2 worm cellular contexts compared by ENCODE assay signal in genomic region chrV:13656346-13657254, ce11.
TF ChIP-seq lines count a peak whose summit lies in the region.

No protein-coding gene starts in this region.

TF ChIP-seq in whole organism, L1 larva, 84 proteins besides CTCF, POLR2A, EP300 and RAD21 (continued from another document):
- peak; percentile 46 to 83 for TF ChIP-seq lin-35 (GFP tag; optimal IDR thresholded peaks at IDR 0.05; lab: Kevin White, UChicago)
- TF ChIP-seq ceh-8 (GFP tag; optimal IDR thresholded peaks at IDR 0.05; lab: Kevin White, UChicago): no peak
- no peak for TF ChIP-seq alr-1 (tag; optimal IDR thresholded peaks at IDR 0.05; lab: Kevin White, UChicago; ENCODE audit: borderline replicate concordance)
- TF ChIP-seq fkh-10 (GFP tag; optimal IDR thresholded peaks at IDR 0.05; lab: Kevin White, UChicago): no peak
- TF ChIP-seq swsn-7 (tag; optimal IDR thresholded peaks at IDR 0.05; lab: Kevin White, UChicago): peak; percentile 28
- TF ChIP-seq ztf-4 (tag; optimal IDR thresholded peaks at IDR 0.05; lab: Kevin White, UChicago): peak; percentile 51
- TF ChIP-seq dpl-1 (GFP tag; optimal IDR thresholded peaks at IDR 0.05; lab: Kevin White, UChicago): peak in 2 of 3 experiments; percentile 23 to 64
- peak; percentile 25 for TF ChIP-seq C16A3.4 (tag; optimal IDR thresholded peaks at IDR 0.05; lab: Kevin White, UChicago)
- peak; percentile 18 for TF ChIP-seq rnt-1 (tag; optimal IDR thresholded peaks at IDR 0.05; lab: Kevin White, UChicago)
- no peak for TF ChIP-seq aha-1 (tag; optimal IDR thresholded peaks at IDR 0.05; lab: Kevin White, UChicago)
- TF ChIP-seq lin-13 (GFP tag; optimal IDR thresholded peaks at IDR 0.05; lab: Kevin White, UChicago): no peak
- TF ChIP-seq ces-1 (GFP tag; optimal IDR thresholded peaks at IDR 0.05; lab: Kevin White, UChicago): no peak
- TF ChIP-seq C34B4.2 (tag; optimal IDR thresholded peaks at IDR 0.05; lab: Kevin White, UChicago): no peak
- TF ChIP-seq pag-3 (tag; optimal IDR thresholded peaks at IDR 0.05; lab: Kevin White, UChicago; ENCODE audit: borderline replicate concordance, insufficient read depth): no peak
- no peak for TF ChIP-seq nhr-76 (tag; optimal IDR thresholded peaks at IDR 0.05; lab: Kevin White, UChicago)
- peak; percentile 42 for TF ChIP-seq pqm-1 (tag; optimal IDR thresholded peaks at IDR 0.05; lab: Kevin White, UChicago)
- no peak for TF ChIP-seq hpl-2 (GFP tag; optimal IDR thresholded peaks at IDR 0.05; lab: Kevin White, UChicago)
- peak; percentile 26 for TF ChIP-seq ceh-90 (tag; optimal IDR thresholded peaks at IDR 0.05; lab: Kevin White, UChicago)
- peak; percentile 23 for TF ChIP-seq fos-1 (tag; optimal IDR thresholded peaks at IDR 0.05; lab: Kevin White, UChicago)
- no peak for TF ChIP-seq nhr-237 (tag; optimal IDR thresholded peaks at IDR 0.05; lab: Kevin White, UChicago)
- peak; percentile 57 for TF ChIP-seq grh-1 (GFP tag; IDR thresholded peaks at IDR 0.05; lab: Robert Waterston, UW)
- TF ChIP-seq nhr-90 (tag; optimal IDR thresholded peaks at IDR 0.05; lab: Kevin White, UChicago; ENCODE audit: poor library complexity): peak; percentile 83
- TF ChIP-seq sox-4 (tag; optimal IDR thresholded peaks at IDR 0.05; lab: Kevin White, UChicago): no peak
- peak; percentile 81 for TF ChIP-seq nhr-71 (tag; optimal IDR thresholded peaks at IDR 0.05; lab: Kevin White, UChicago)
- TF ChIP-seq nhr-20 (tag; optimal IDR thresholded peaks at IDR 0.05; lab: Kevin White, UChicago): peak; percentile 76
- no peak for TF ChIP-seq isw-1 (GFP tag; IDR thresholded peaks at IDR 0.05; lab: Robert Waterston, UW)
- peak; percentile 86 for TF ChIP-seq ama-1 (optimal IDR thresholded peaks at IDR 0.05; lab: Kevin White, UChicago)
- no peak for TF ChIP-seq efl-3 (GFP tag; optimal IDR thresholded peaks at IDR 0.05; lab: Kevin White, UChicago)
- peak; percentile 37 for TF ChIP-seq mep-1 (tag; optimal IDR thresholded peaks at IDR 0.05; lab: Kevin White, UChicago)
- TF ChIP-seq mab-9 (GFP tag; IDR thresholded peaks at IDR 0.05; lab: Robert Waterston, UW): peak; percentile 53; the same call in 1 of the 2 replicates
- TF ChIP-seq nhr-19 (GFP tag; conservative IDR thresholded peaks at IDR 0.05; lab: Robert Waterston, UW): peak; percentile 62
- no peak for TF ChIP-seq hlh-4 (tag; optimal IDR thresholded peaks at IDR 0.05; lab: Kevin White, UChicago)
- no peak for TF ChIP-seq nhr-77 (tag; optimal IDR thresholded peaks at IDR 0.05; lab: Kevin White, UChicago)
- no peak for TF ChIP-seq C04F5.9 (tag; optimal IDR thresholded peaks at IDR 0.05; lab: Kevin White, UChicago)
- TF ChIP-seq vab-15 (tag; optimal IDR thresholded peaks at IDR 0.05; lab: Kevin White, UChicago): peak; percentile 35
- TF ChIP-seq sup-37 (GFP tag; optimal IDR thresholded peaks at IDR 0.05; lab: Kevin White, UChicago): no peak
- peak; percentile 27 to 46 for TF ChIP-seq lsy-2 (tag; optimal IDR thresholded peaks at IDR 0.05; lab: Kevin White, UChicago)
- TF ChIP-seq ztf-11 (tag; optimal IDR thresholded peaks at IDR 0.05; lab: Kevin White, UChicago): no peak
- peak; percentile 19 for TF ChIP-seq lir-3 (tag; optimal IDR thresholded peaks at IDR 0.05; lab: Kevin White, UChicago; ENCODE audit: poor library complexity)
- TF ChIP-seq tlp-1 (tag; optimal IDR thresholded peaks at IDR 0.05; lab: Kevin White, UChicago): no peak
- peak; percentile 67 for TF ChIP-seq pax-3 (tag; optimal IDR thresholded peaks at IDR 0.05; lab: Kevin White, UChicago)
- TF ChIP-seq Y116A8C.19 (tag; optimal IDR thresholded peaks at IDR 0.05; lab: Kevin White, UChicago; ENCODE audit: borderline replicate concordance): no peak
- TF ChIP-seq unc-86 (tag; optimal IDR thresholded peaks at IDR 0.05; lab: Kevin White, UChicago): no peak
- peak; percentile 20 for TF ChIP-seq nhr-47 (tag; optimal IDR thresholded peaks at IDR 0.05; lab: Kevin White, UChicago)
- no peak for TF ChIP-seq sptf-1 (tag; optimal IDR thresholded peaks at IDR 0.05; lab: Kevin White, UChicago)

TF ChIP-seq in whole organism, L4 larva, 104 proteins besides CTCF, POLR2A, EP300 and RAD21 (continued from another document):
- TF ChIP-seq lin-1 (GFP tag; IDR thresholded peaks at IDR 0.05; lab: Robert Waterston, UW) (peak; percentile 70), dve-1 (tag; optimal IDR thresholded peaks at IDR 0.05; lab: Kevin White, UChicago; ENCODE audit: insufficient read depth) (peak; percentile 93), Y105C5A.15 (GFP tag; IDR thresholded peaks at IDR 0.05; lab: Robert Waterston, UW) (0 out of 2 replicates have a peak, but pooled peaks have one; percentile 44), ceh-62 (tag; optimal IDR thresholded peaks at IDR 0.05; lab: Kevin White, UChicago) (no peak), ceh-44 (GFP tag; IDR thresholded peaks at IDR 0.05; lab: Robert Waterston, UW) (no peak), nhr-76 (tag; optimal IDR thresholded peaks at IDR 0.05; lab: Kevin White, UChicago) (no peak), nhr-42 (GFP tag; IDR thresholded peaks at IDR 0.05; lab: Robert Waterston, UW) (0 out of 2 replicates have a peak, but pooled peaks have one; percentile 32), lin-13 (GFP tag; optimal IDR thresholded peaks at IDR 0.05; lab: Kevin White, UChicago) (peak; percentile 77), daf-16 (GFP tag; optimal IDR thresholded peaks at IDR 0.05; lab: Kevin White, UChicago) (peak in 1 of 2 experiments; percentile 63), daf-16 (tag; optimal IDR thresholded peaks at IDR 0.05; lab: Kevin White, UChicago) (peak; percentile 91), aha-1 (tag; lab: Kevin White, UChicago) (peak; percentile 99), ztf-11 (tag; optimal IDR thresholded peaks at IDR 0.05; lab: Kevin White, UChicago) (no peak), jun-1 (tag; optimal IDR thresholded peaks at IDR 0.05; lab: Kevin White, UChicago) (peak; percentile 5), hif-1 (tag; optimal IDR thresholded peaks at IDR 0.05; lab: Kevin White, UChicago) (peak; percentile 6 to 44), mdt-29 (GFP tag; IDR thresholded peaks at IDR 0.05; lab: Robert Waterston, UW) (peak; percentile 74), unc-62 (GFP tag; optimal IDR thresholded peaks at IDR 0.05 in 1 of 2; lab: Kevin White, UChicago) (peak in 1 of 2 experiments; percentile 92), unc-62 (tag; optimal IDR thresholded peaks at IDR 0.05; lab: Kevin White, UChicago) (no peak), dmd-9 (GFP tag; IDR thresholded peaks at IDR 0.05; lab: Robert Waterston, UW) (no peak), snpc-1.2 (GFP tag; IDR thresholded peaks at IDR 0.05; lab: Robert Waterston, UW) (no peak), zag-1 (tag; optimal IDR thresholded peaks at IDR 0.05; lab: Kevin White, UChicago) (no peak), egl-27 (tag; optimal IDR thresholded peaks at IDR 0.05; lab: Kevin White, UChicago) (no peak), F44E2.7 (GFP tag; IDR thresholded peaks at IDR 0.05; lab: Robert Waterston, UW) (no peak), tag-97 (GFP tag; IDR thresholded peaks at IDR 0.05; lab: Robert Waterston, UW) (no peak), ceh-28 (tag; optimal IDR thresholded peaks at IDR 0.05; lab: Kevin White, UChicago) (no peak), daf-12 (tag; optimal IDR thresholded peaks at IDR 0.05; lab: Kevin White, UChicago) (no peak), dmd-8 (GFP tag; IDR thresholded peaks at IDR 0.05; lab: Robert Waterston, UW) (no peak), nhr-237 (tag; optimal IDR thresholded peaks at IDR 0.05; lab: Kevin White, UChicago) (no peak), lir-3 (tag; optimal IDR thresholded peaks at IDR 0.05; lab: Kevin White, UChicago) (no peak), lin-39 (tag; optimal IDR thresholded peaks at IDR 0.05; lab: Kevin White, UChicago) (no peak), tra-1 (GFP tag; IDR thresholded peaks at IDR 0.05; lab: Robert Waterston, UW) (peak; percentile 78; the same call in 1 of the 2 replicates), ama-1 (optimal IDR thresholded peaks at IDR 0.05; lab: Kevin White, UChicago) (peak; percentile 91), rbr-2 (tag; optimal IDR thresholded peaks at IDR 0.05; lab: Kevin White, UChicago) (peak; percentile 1), nhr-111 (GFP tag; optimal IDR thresholded peaks at IDR 0.05; lab: Kevin White, UChicago) (no peak), pqm-1 (tag; optimal IDR thresholded peaks at IDR 0.05; lab: Kevin White, UChicago) (peak; percentile 29), fkh-10 (GFP tag; optimal IDR thresholded peaks at IDR 0.05; lab: Kevin White, UChicago) (no peak), zfp-2 (tag; optimal IDR thresholded peaks at IDR 0.05; lab: Kevin White, UChicago) (no peak), F37D6.2 (tag; optimal IDR thresholded peaks at IDR 0.05; lab: Kevin White, UChicago) (no peak), madf-5 (GFP tag; IDR thresholded peaks at IDR 0.05; lab: Robert Waterston, UW) (no peak), ceh-20 (GFP tag; IDR thresholded peaks at IDR 0.05; lab: Robert Waterston, UW) (peak; percentile 57; the same call in 1 of the 2 replicates), saeg-2 (GFP tag; IDR thresholded peaks at IDR 0.05; lab: Robert Waterston, UW) (peak; percentile 52), ztf-7 (tag; optimal IDR thresholded peaks at IDR 0.05; lab: Kevin White, UChicago) (no peak), lin-38 (GFP tag; IDR thresholded peaks at IDR 0.05; lab: Robert Waterston, UW) (peak; percentile 6; the same call in 1 of the 2 replicates), unc-39 (tag; optimal IDR thresholded peaks at IDR 0.05; lab: Kevin White, UChicago) (no peak), D1046.2 (GFP tag; IDR thresholded peaks at IDR 0.05; lab: Robert Waterston, UW) (no peak), attf-4 (tag; optimal IDR thresholded peaks at IDR 0.05; lab: Kevin White, UChicago) (peak; percentile 34), nhr-25 (tag; optimal IDR thresholded peaks at IDR 0.05; lab: Kevin White, UChicago; ENCODE audit: borderline replicate concordance, insufficient read depth) (peak; percentile 57), mes-2 (tag; optimal IDR thresholded peaks at IDR 0.05; lab: Kevin White, UChicago; ENCODE audit: poor library complexity, severe bottlenecking) (peak; percentile 41), Y75B8A.6 (GFP tag; IDR thresholded peaks at IDR 0.05; lab: Robert Waterston, UW) (0 out of 2 replicates have a peak, but pooled peaks have one; percentile 20), arid-1 (GFP tag; conservative IDR thresholded peaks at IDR 0.05; lab: Robert Waterston, UW) (no peak; the same call in 1 of the 2 replicates), nhr-41 (GFP tag; IDR thresholded peaks at IDR 0.05; lab: Robert Waterston, UW) (peak; percentile 91; the same call in 1 of the 2 replicates), mxl-3 (GFP tag; optimal IDR thresholded peaks at IDR 0.05; lab: Kevin White, UChicago) (peak; percentile 94), aly-2 (tag; optimal IDR thresholded peaks at IDR 0.05; lab: Kevin White, UChicago) (no peak), ceh-82 (tag; optimal IDR thresholded peaks at IDR 0.05; lab: Kevin White, UChicago) (no peak), mxl-2 (GFP tag; conservative IDR thresholded peaks at IDR 0.05; lab: Robert Waterston, UW) (0 out of 2 replicates have a peak, but pooled peaks have one; percentile 7), F49E8.2 (tag; optimal IDR thresholded peaks at IDR 0.05; lab: Kevin White, UChicago; ENCODE audit: borderline replicate concordance) (no peak)
TF ChIP-seq in whole organism, L4 larva: peak in this region for 55.
